Worm (Caenorhabditis elegans) whole organism, L4 larva: ENCODE results near the gene dao-6.

Source experiments
- F37D6.2 ChIP-seq: sonication (generic microtip); optimal IDR thresholded peaks from 2 replicates; lab custom pipeline; 2016; ENCODE audit warnings: mild to moderate bottlenecking, missing genetic modification characterization, missing compliant biosample characterization
- ama-1 ChIP-seq: fragments of 150-350 bp; optimal IDR thresholded peaks from 2 replicates; lab custom pipeline; 2014; ENCODE audit warnings: inconsistent platforms, mixed read lengths
- hif-1 ChIP-seq, 2 experiments: sonication (generic microtip); optimal IDR thresholded peaks; 2 replicates each; lab custom pipeline; 2016 to 2017; ENCODE audit warnings: missing compliant biosample characterization in 2 of 2, missing genetic modification characterization in 2 of 2, missing genetic modification reagents in 2 of 2, missing genotype in 2 of 2, mild to moderate bottlenecking in 1 of 2
- mdl-1 ChIP-seq, 2 experiments: fragments of 150-350 bp in 1 of 2; sonication (generic microtip) in 1 of 2; optimal IDR thresholded peaks; 2 replicates each; lab custom pipeline; 2014 to 2017; ENCODE audit warnings: missing biosample characterization in 2 of 2, missing genetic modification characterization in 2 of 2
- mxl-2 ChIP-seq: fragments of 200-800 bp; sonication (Bioruptor generic); conservative IDR thresholded peaks from 2 replicates; pipeline ENCODE4 v1.3.6; 2022; ENCODE audit warnings: missing genetic modification reagents, missing genetic modification characterization, missing compliant biosample characterization
- nhr-25 ChIP-seq: sonication (generic microtip); optimal IDR thresholded peaks from 2 replicates; lab custom pipeline; 2017; ENCODE audit warnings: missing genetic modification characterization, mild to moderate bottlenecking, missing compliant biosample characterization, antibody characterized with exemption, moderate library complexity, borderline replicate concordance; ENCODE audit not compliant: insufficient read depth
- nhr-76 ChIP-seq: fragments of 150-350 bp; optimal IDR thresholded peaks from 2 replicates; lab custom pipeline; 2014; ENCODE audit warnings: missing biosample characterization, missing genetic modification characterization
- pha-4 ChIP-seq, 2 experiments: fragments of 150-350 bp in 1 of 2; fragments of 200-800 bp in 1 of 2; sonication (Bioruptor generic) in 1 of 2; IDR thresholded peaks in 1 of 2; optimal IDR thresholded peaks in 1 of 2; 2 replicates each; pipeline versions ENCODE4 v1.3.6 to Lab custom; 2014 to 2022; ENCODE audit warnings: missing genetic modification characterization in 2 of 2, missing genetic modification reagents in 2 of 2, missing biosample characterization in 1 of 2, missing compliant biosample characterization in 1 of 2
- set-16 ChIP-seq: fragments of 200-800 bp; sonication (Bioruptor generic); IDR thresholded peaks from 2 replicates; pipeline ENCODE4 v1.3.6; 2022; ENCODE audit warnings: missing genetic modification reagents, missing genetic modification characterization, missing compliant biosample characterization
- skn-1 ChIP-seq: fragments of 150-350 bp; optimal IDR thresholded peaks from 2 replicates; lab custom pipeline; 2014; ENCODE audit warnings: missing biosample characterization, missing genetic modification characterization
- vab-7 ChIP-seq: fragments of 200-800 bp; sonication (Bioruptor generic); IDR thresholded peaks from 2 replicates; pipeline ENCODE4 v1.3.6; 2022; ENCODE audit warnings: missing genetic modification reagents, missing genetic modification characterization, missing compliant biosample characterization
- ztf-11 ChIP-seq: fragments of 150-350 bp; optimal IDR thresholded peaks from 2 replicates; lab custom pipeline; 2014; ENCODE audit warnings: missing biosample characterization, missing genetic modification characterization

DNA sequence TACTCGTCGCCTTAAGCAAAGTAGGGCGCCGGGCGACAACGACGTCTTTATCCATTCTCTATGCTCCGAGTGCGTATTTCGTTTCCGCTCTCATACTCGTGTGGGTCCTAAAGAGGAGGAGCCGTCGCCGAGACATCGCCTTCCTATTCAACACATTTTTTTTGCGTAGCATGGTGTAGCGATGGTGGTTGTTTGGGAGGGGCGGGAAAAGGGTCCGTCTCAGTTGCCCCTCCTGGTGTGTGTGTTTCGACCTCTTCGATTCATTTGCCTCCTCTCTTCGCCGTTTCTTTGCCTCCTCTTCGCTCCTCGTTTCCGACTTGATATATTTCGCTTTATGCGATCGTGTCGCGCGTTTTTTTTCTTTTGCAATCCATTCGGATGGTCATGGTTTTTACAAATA, 34.2 kb downstream of the dao-6 start:
- no peak for TF ChIP-seq pha-4 (GFP tag; IDR thresholded peaks at IDR 0.05; lab: Robert Waterston, UW)
- TF ChIP-seq pha-4 (tag; optimal IDR thresholded peaks at IDR 0.05; lab: Kevin White, UChicago), result no peak
- TF ChIP-seq F37D6.2 (tag; lab: Kevin White, UChicago), result no peak
- TF ChIP-seq mdl-1 (tag; optimal IDR thresholded peaks at IDR 0.05; lab: Kevin White, UChicago), result no peak
- no peak for TF ChIP-seq ama-1
- TF ChIP-seq nhr-76, result no peak
- TF ChIP-seq skn-1 (tag; lab: Kevin White, UChicago), result no peak
- no peak for TF ChIP-seq nhr-25 (tag; lab: Kevin White, UChicago)
- no peak for TF ChIP-seq hif-1 (tag; optimal IDR thresholded peaks at IDR 0.05; lab: Kevin White, UChicago)
- no peak for TF ChIP-seq mxl-2 (GFP tag; lab: Robert Waterston, UW)
- no peak for TF ChIP-seq vab-7
- TF ChIP-seq ztf-11 (tag; lab: Kevin White, UChicago), result no peak
- peak; percentile 35; the same call in 1 of the 2 replicates for TF ChIP-seq set-16 (GFP tag; lab: Robert Waterston, UW)
